Worm (Caenorhabditis elegans) whole organism, late embryonic: Measurements from ENCODE around the gene gdi-1.

Experiments used
- F13H6.1 ChIP-seq: sonication (generic microtip); optimal IDR thresholded peaks from 2 replicates; lab custom pipeline; 2016; ENCODE audit warnings: missing genetic modification characterization, missing compliant biosample characterization
- K09A11.1 ChIP-seq: sonication (generic microtip); optimal IDR thresholded peaks from 2 replicates; lab custom pipeline; 2017; ENCODE audit warnings: antibody characterized with exemption, mild to moderate bottlenecking, missing genetic modification characterization, missing compliant biosample characterization; ENCODE audit not compliant: insufficient read depth
- ceh-6 ChIP-seq: fragments of 200-800 bp; sonication (Bioruptor generic); optimal IDR thresholded peaks from 2 replicates; lab custom pipeline; 2018; ENCODE audit warnings: mild to moderate bottlenecking, missing genetic modification characterization, missing compliant biosample characterization
- dmd-4 ChIP-seq: sonication (generic microtip); optimal IDR thresholded peaks from 2 replicates; lab custom pipeline; 2016; ENCODE audit warnings: borderline replicate concordance, missing genetic modification characterization, missing compliant biosample characterization
- hlh-8 ChIP-seq: sonication (generic microtip); optimal IDR thresholded peaks from 2 replicates; lab custom pipeline; 2016; ENCODE audit warnings: missing genotype, missing genetic modification characterization, missing compliant biosample characterization
- nfya-1 ChIP-seq: sonication (generic microtip); optimal IDR thresholded peaks from 2 replicates; lab custom pipeline; 2017; ENCODE audit warnings: missing genetic modification characterization, mild to moderate bottlenecking, missing compliant biosample characterization, antibody characterized with exemption, moderate library complexity
- pha-4 ChIP-seq: fragments of 150-350 bp; optimal IDR thresholded peaks from 2 replicates; lab custom pipeline; 2018; ENCODE audit warnings: missing biosample characterization, missing genetic modification reagents, missing genetic modification characterization
- pqm-1 ChIP-seq: sonication (generic microtip); optimal IDR thresholded peaks from 2 replicates; lab custom pipeline; 2016; ENCODE audit warnings: missing genetic modification characterization, missing compliant biosample characterization
- rnt-1 ChIP-seq: sonication (generic microtip); optimal IDR thresholded peaks from 2 replicates; lab custom pipeline; 2016; ENCODE audit warnings: missing genetic modification characterization, missing compliant biosample characterization
- ttx-3 ChIP-seq: sonication (generic microtip); optimal IDR thresholded peaks from 2 replicates; lab custom pipeline; 2016; ENCODE audit warnings: missing genetic modification reagents, missing genetic modification characterization, missing compliant biosample characterization

DNA sequence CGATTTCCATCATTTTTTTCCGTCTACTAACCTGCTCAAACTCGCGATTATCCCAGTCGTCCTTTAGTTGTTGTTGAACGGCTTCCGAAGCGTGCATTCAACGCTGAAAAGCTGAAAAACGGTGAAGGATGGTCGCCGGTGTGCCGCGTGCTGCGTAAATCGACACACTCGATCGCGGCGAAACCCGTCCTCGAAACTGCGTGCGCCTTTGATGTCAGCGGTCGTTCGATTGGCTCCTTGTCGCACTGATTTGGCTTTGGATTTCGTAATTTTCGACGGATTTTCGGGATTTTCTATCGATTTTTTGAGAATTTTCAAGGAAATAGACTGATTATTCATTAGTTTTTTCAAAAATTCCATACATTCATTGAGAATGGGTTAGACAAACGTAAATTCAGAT, 4.7 kb upstream of the gdi-1 start, which contains the start of the genes Y57G11C.1147 and nuo-3:
- TF ChIP-seq nfya-1 (tag; lab: Kevin White, UChicago) (peak; percentile 16), pha-4 (no peak), hlh-8 (tag; lab: Kevin White, UChicago) (no peak), dmd-4 (no peak), ceh-6 (GFP tag; lab: Kevin White, UChicago) (no peak), K09A11.1 (tag; lab: Kevin White, UChicago) (no peak), pqm-1 (tag; lab: Kevin White, UChicago) (no peak), F13H6.1 (tag; lab: Kevin White, UChicago) (no peak), ttx-3 (tag; lab: Kevin White, UChicago) (no peak), rnt-1 (tag; lab: Kevin White, UChicago) (no peak)
